Worm (Caenorhabditis elegans): ENCODE results near the gene par-2.

Gene par-2

DNA sequence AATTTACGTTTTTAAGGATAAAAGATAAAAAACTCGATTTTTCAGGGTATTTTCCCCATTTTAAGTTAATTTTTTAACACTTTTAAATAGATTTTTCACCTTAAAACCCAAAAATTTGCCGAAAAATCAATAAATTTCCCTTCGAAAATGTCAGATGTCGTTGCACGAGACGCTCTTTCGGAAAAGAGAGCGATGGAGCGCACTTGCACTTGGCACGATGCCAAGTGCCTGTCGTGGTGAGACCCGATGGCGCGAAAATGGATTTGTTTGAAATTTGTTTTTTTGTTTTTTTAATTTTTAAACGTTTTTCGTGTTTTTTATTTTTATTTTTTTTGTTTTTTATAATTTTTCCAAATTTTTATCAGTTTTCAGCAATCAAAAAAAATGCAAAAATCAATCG, 665 bp upstream of the par-2 start, which contains the start of the genes rab-18 and kbp-4 (continued):
- TF ChIP-seq ceh-28 (tag; optimal IDR thresholded peaks at IDR 0.05), result peak; percentile 41
- 0 out of 2 replicates have a peak, but pooled peaks have one; percentile 20 for TF ChIP-seq snpc-1.2 (GFP tag; IDR thresholded peaks at IDR 0.05)
- TF ChIP-seq saeg-2 (GFP tag; IDR thresholded peaks at IDR 0.05), result no peak
- no peak for TF ChIP-seq skn-1 (tag; optimal IDR thresholded peaks at IDR 0.05)
- TF ChIP-seq F26F4.8 (GFP tag; conservative IDR thresholded peaks at IDR 0.05), result no peak
- peak; percentile 98 for TF ChIP-seq mep-1 (tag; optimal IDR thresholded peaks at IDR 0.05)
- peak; percentile 88 for TF ChIP-seq nhr-28 (tag; optimal IDR thresholded peaks at IDR 0.05)
- TF ChIP-seq hlh-30 (tag; optimal IDR thresholded peaks at IDR 0.05; ENCODE audit: insufficient read depth), result peak; percentile 100
- TF ChIP-seq nhr-11 (tag; optimal IDR thresholded peaks at IDR 0.05), result peak; percentile 92
- TF ChIP-seq nhr-76 (tag; optimal IDR thresholded peaks at IDR 0.05), result peak; percentile 21
- TF ChIP-seq aly-2 (tag; optimal IDR thresholded peaks at IDR 0.05), result no peak
- no peak for TF ChIP-seq zag-1 (tag; optimal IDR thresholded peaks at IDR 0.05)
- TF ChIP-seq aha-1 (tag), result peak; percentile 99
- TF ChIP-seq spr-3 (GFP tag; optimal IDR thresholded peaks at IDR 0.05), result no peak
- no peak for TF ChIP-seq ceh-62 (tag; optimal IDR thresholded peaks at IDR 0.05)
- TF ChIP-seq Y5F2A.4 (GFP tag; optimal IDR thresholded peaks at IDR 0.05), result no peak
- peak; percentile 90 for TF ChIP-seq unc-130 (GFP tag; optimal IDR thresholded peaks at IDR 0.05)
- TF ChIP-seq attf-4 (tag; optimal IDR thresholded peaks at IDR 0.05), result no peak
- peak; percentile 39; the same call in 1 of the 2 replicates for TF ChIP-seq lin-1 (GFP tag; IDR thresholded peaks at IDR 0.05)
- no peak for TF ChIP-seq F44E2.7 (GFP tag; IDR thresholded peaks at IDR 0.05)
- peak; percentile 93 for TF ChIP-seq rbr-2 (tag; optimal IDR thresholded peaks at IDR 0.05)
- TF ChIP-seq mxl-2 (GFP tag; conservative IDR thresholded peaks at IDR 0.05), result no peak
- TF ChIP-seq hif-1 (tag; optimal IDR thresholded peaks at IDR 0.05), result peak in 1 of 2 experiments; percentile 71
- no peak for TF ChIP-seq egl-27 (tag; optimal IDR thresholded peaks at IDR 0.05)
- no peak for TF ChIP-seq daf-8 (GFP tag; IDR thresholded peaks at IDR 0.05)
- TF ChIP-seq ceh-44 (GFP tag; IDR thresholded peaks at IDR 0.05), result no peak
- no peak for TF ChIP-seq tag-97 (GFP tag; IDR thresholded peaks at IDR 0.05)
- peak; percentile 13 for TF ChIP-seq F10B5.3 (tag; optimal IDR thresholded peaks at IDR 0.05)
- TF ChIP-seq unc-39 (tag; optimal IDR thresholded peaks at IDR 0.05), result no peak
- TF ChIP-seq unc-62 (GFP tag; optimal IDR thresholded peaks at IDR 0.05 in 1 of 2), result peak in 1 of 2 experiments; percentile 49
- no peak for TF ChIP-seq unc-62 (tag; optimal IDR thresholded peaks at IDR 0.05)
- peak; percentile 84 for TF ChIP-seq ceh-20 (GFP tag; IDR thresholded peaks at IDR 0.05)
- peak; percentile 25 to 76 for TF ChIP-seq daf-16 (GFP tag; optimal IDR thresholded peaks at IDR 0.05)
- TF ChIP-seq daf-16 (tag; optimal IDR thresholded peaks at IDR 0.05), result peak; percentile 77
- peak; percentile 58 for TF ChIP-seq mxl-3 (GFP tag; optimal IDR thresholded peaks at IDR 0.05)
- TF ChIP-seq zfp-2 (tag; optimal IDR thresholded peaks at IDR 0.05), result peak; percentile 88
- TF ChIP-seq nhr-48 (tag; optimal IDR thresholded peaks at IDR 0.05), result no peak
- peak; percentile 91 for TF ChIP-seq hlh-11 (tag; optimal IDR thresholded peaks at IDR 0.05)
- peak; percentile 53 for TF ChIP-seq fkh-10 (GFP tag; optimal IDR thresholded peaks at IDR 0.05)
- peak; percentile 83 for TF ChIP-seq hmg-1.1 (GFP tag; IDR thresholded peaks at IDR 0.05)
- TF ChIP-seq ZK546.5 (tag; optimal IDR thresholded peaks at IDR 0.05), result peak in 1 of 2 experiments; percentile 56
- TF ChIP-seq ama-1 (optimal IDR thresholded peaks at IDR 0.05), result peak; percentile 68
- TF ChIP-seq dmd-9 (GFP tag; IDR thresholded peaks at IDR 0.05), result 0 out of 2 replicates have a peak, but pooled peaks have one; percentile 39
- peak; percentile 6 for TF ChIP-seq nhr-10 (tag; optimal IDR thresholded peaks at IDR 0.05)
- TF ChIP-seq cey-2 (tag; optimal IDR thresholded peaks at IDR 0.05; ENCODE audit: borderline replicate concordance, insufficient read depth), result no peak
- peak; percentile 99 for TF ChIP-seq dpl-1 (GFP tag; optimal IDR thresholded peaks at IDR 0.05)
- no peak for TF ChIP-seq Y105C5A.15 (GFP tag; IDR thresholded peaks at IDR 0.05)
- no peak for TF ChIP-seq T20F7.1 (GFP tag; optimal IDR thresholded peaks at IDR 0.05)
- peak; percentile 67 for TF ChIP-seq nhr-25 (tag; optimal IDR thresholded peaks at IDR 0.05; ENCODE audit: borderline replicate concordance, insufficient read depth)
- TF ChIP-seq pha-4 (GFP tag; IDR thresholded peaks at IDR 0.05), result peak; percentile 79
- peak; percentile 34 for TF ChIP-seq pha-4 (tag; optimal IDR thresholded peaks at IDR 0.05)
- peak; percentile 82 for TF ChIP-seq F37D6.2 (tag; optimal IDR thresholded peaks at IDR 0.05)
- no peak for TF ChIP-seq lin-39 (tag; optimal IDR thresholded peaks at IDR 0.05)
